Fruit fly (Drosophila melanogaster): ENCODE results near the gene Muc68Ca.

- TF ChIP-seq h (optimal IDR thresholded peaks at IDR 0.05) (no peak), insv (optimal IDR thresholded peaks at IDR 0.05) (no peak), Myc (optimal IDR thresholded peaks at IDR 0.05) (no peak), psq (optimal IDR thresholded peaks at IDR 0.05) (no peak), Sin3A (optimal IDR thresholded peaks at IDR 0.05) (no peak)
Measured at dm6 chr3L:11579919-11580318, 40.0 kb downstream of the Muc68Ca start, which contains the start of gene CG43390.

All from Kc167 (cell line).